Worm (Caenorhabditis elegans) whole organism, mixed stage, embryonic: ENCODE results near the gene C54E4.5.

ENCODE experiments used
- M03D4.4 ChIP-seq: sonication (generic microtip); optimal IDR thresholded peaks from 2 replicates; lab custom pipeline; 2017; ENCODE audit warnings: mild to moderate bottlenecking, missing genetic modification characterization, missing compliant biosample characterization
- lin-13 ChIP-seq: fragments of 150-350 bp; optimal IDR thresholded peaks from 2 replicates; lab custom pipeline; 2014; ENCODE audit warnings: missing biosample characterization, missing genetic modification characterization
- lin-32 ChIP-seq: fragments of 200-800 bp; sonication (Bioruptor generic); optimal IDR thresholded peaks from 2 replicates; lab custom pipeline; 2018; ENCODE audit warnings: mild to moderate bottlenecking, missing genetic modification characterization, missing compliant biosample characterization
- lsy-2 ChIP-seq: fragments of 150-350 bp; optimal IDR thresholded peaks from 2 replicates; lab custom pipeline; 2014; ENCODE audit warnings: missing biosample characterization, missing genetic modification characterization
- mls-2 ChIP-seq: sonication (generic microtip); optimal IDR thresholded peaks from 2 replicates; lab custom pipeline; 2016; ENCODE audit warnings: mild to moderate bottlenecking, missing genetic modification characterization, moderate library complexity, missing compliant biosample characterization
- nhr-237 ChIP-seq: fragments of 150-350 bp; optimal IDR thresholded peaks from 2 replicates; lab custom pipeline; 2014; ENCODE audit warnings: missing biosample characterization, missing genetic modification characterization
- pha-4 ChIP-seq: fragments of 150-350 bp; optimal IDR thresholded peaks from 2 replicates; lab custom pipeline; 2018; ENCODE audit warnings: missing biosample characterization, missing genetic modification reagents, missing genetic modification characterization
- snpc-4 ChIP-seq: fragments of 150-350 bp; optimal IDR thresholded peaks from 2 replicates; lab custom pipeline; 2014; ENCODE audit warnings: missing biosample characterization, missing genetic modification characterization
- unc-120 ChIP-seq: sonication (generic microtip); optimal IDR thresholded peaks from 2 replicates; lab custom pipeline; 2017; ENCODE audit warnings: missing genetic modification characterization, missing compliant biosample characterization; ENCODE audit not compliant: poor library complexity, severe bottlenecking
- unc-39 ChIP-seq: fragments of 150-350 bp; optimal IDR thresholded peaks from 2 replicates; lab custom pipeline; 2014; ENCODE audit warnings: missing biosample characterization, missing genetic modification characterization

DNA sequence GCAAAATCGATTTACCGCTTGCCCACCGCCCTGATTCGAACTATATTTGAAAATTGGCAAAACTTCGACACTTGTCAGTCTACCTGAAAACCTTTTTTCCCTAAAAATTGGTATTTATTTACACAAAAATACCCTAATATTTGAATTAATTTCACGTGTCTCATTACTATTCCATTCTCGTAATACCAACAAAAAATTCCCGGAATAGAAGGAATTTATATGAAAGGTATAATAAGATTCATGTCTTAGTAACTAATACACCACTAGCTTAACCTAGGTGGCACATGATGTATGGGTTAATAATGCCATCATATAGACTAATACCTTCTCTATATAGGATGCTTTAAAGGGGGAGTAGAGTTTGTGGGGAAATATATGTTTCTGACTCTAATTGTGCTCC is 31.8 kb downstream of the C54E4.5 start:
- TF ChIP-seq M03D4.4 (no peak), pha-4 (tag; lab: Kevin White, UChicago) (no peak), lsy-2 (tag; lab: Kevin White, UChicago) (no peak), snpc-4 (tag; lab: Kevin White, UChicago) (no peak), nhr-237 (no peak), unc-120 (tag; lab: Kevin White, UChicago) (no peak), unc-39 (tag; lab: Kevin White, UChicago) (no peak), lin-13 (no peak), mls-2 (tag; lab: Kevin White, UChicago) (no peak), lin-32 (GFP tag; lab: Kevin White, UChicago) (no peak)
